Worm (Caenorhabditis elegans) whole organism, young adult: ENCODE data around the gene srw-68.

ENCODE experiments used
- C06A6.2 ChIP-seq: fragments of 200-800 bp; sonication (Bioruptor generic); conservative IDR thresholded peaks from 2 replicates; pipeline ENCODE4 v1.3.6; 2022; ENCODE audit warnings: missing genetic modification characterization, missing compliant biosample characterization
- C17E4.6 ChIP-seq: fragments of 200-800 bp; sonication (Bioruptor generic); IDR thresholded peaks from 2 replicates; pipeline ENCODE4 v1.3.6; 2022; ENCODE audit warnings: missing genetic modification reagents, missing genetic modification characterization, missing compliant biosample characterization
- K12H6.12 ChIP-seq: fragments of 200-800 bp; sonication (Bioruptor generic); optimal IDR thresholded peaks from 2 replicates; lab custom pipeline; 2018; ENCODE audit warnings: mild to moderate bottlenecking, missing genetic modification characterization, missing compliant biosample characterization
- T26A5.8 ChIP-seq: sonication (generic microtip); optimal IDR thresholded peaks from 2 replicates; lab custom pipeline; 2016; ENCODE audit warnings: missing genetic modification characterization, missing compliant biosample characterization
- Y56A3A.18 ChIP-seq: fragments of 200-800 bp; sonication (Bioruptor generic); IDR thresholded peaks from 2 replicates; pipeline ENCODE4 v1.3.6; 2022; ENCODE audit warnings: missing genetic modification reagents, missing genetic modification characterization, missing compliant biosample characterization
- ZK185.1 ChIP-seq: sonication (generic microtip); optimal IDR thresholded peaks from 2 replicates; lab custom pipeline; 2016; ENCODE audit warnings: mild to moderate bottlenecking, missing genetic modification characterization, missing compliant biosample characterization; ENCODE audit not compliant: poor library complexity, severe bottlenecking
- atf-7 ChIP-seq: sonication (generic microtip); optimal IDR thresholded peaks from 2 replicates; lab custom pipeline; 2017; ENCODE audit warnings: mild to moderate bottlenecking, missing genetic modification characterization, missing compliant biosample characterization
- athp-1 ChIP-seq: sonication (generic microtip); optimal IDR thresholded peaks from 2 replicates; lab custom pipeline; 2017; ENCODE audit warnings: mild to moderate bottlenecking, missing genetic modification characterization, missing compliant biosample characterization
- ceh-27 ChIP-seq: fragments of 200-800 bp; sonication (Bioruptor generic); optimal IDR thresholded peaks from 2 replicates; lab custom pipeline; 2018; ENCODE audit warnings: mild to moderate bottlenecking, missing genetic modification characterization, moderate library complexity, missing compliant biosample characterization
- die-1 ChIP-seq: sonication (generic microtip); optimal IDR thresholded peaks from 2 replicates; lab custom pipeline; 2016; ENCODE audit warnings: missing genotype, mild to moderate bottlenecking, missing genetic modification characterization, missing compliant biosample characterization
- dpl-1 ChIP-seq: fragments of 150-350 bp; optimal IDR thresholded peaks from 2 replicates; lab custom pipeline; 2014; ENCODE audit warnings: missing biosample characterization, missing genetic modification reagents, missing genetic modification characterization
- hlh-12 ChIP-seq: sonication (generic microtip); optimal IDR thresholded peaks from 2 replicates; lab custom pipeline; 2016; ENCODE audit warnings: missing genetic modification characterization, missing compliant biosample characterization
- hlh-26 ChIP-seq: fragments of 200-800 bp; sonication (Bioruptor generic); conservative IDR thresholded peaks from 2 replicates; pipeline ENCODE4 v1.3.6; 2022; ENCODE audit warnings: missing genetic modification reagents, missing genetic modification characterization, missing compliant biosample characterization
- let-526 ChIP-seq: fragments of 200-800 bp; sonication (Bioruptor generic); IDR thresholded peaks from 2 replicates; pipeline ENCODE4 v1.3.6; 2022; ENCODE audit warnings: missing genetic modification reagents, missing genetic modification characterization, missing compliant biosample characterization
- lin-40 ChIP-seq: sonication (generic microtip); optimal IDR thresholded peaks from 2 replicates; lab custom pipeline; 2016; ENCODE audit warnings: missing genetic modification characterization, mild to moderate bottlenecking, missing compliant biosample characterization, missing genotype, missing genetic modification reagents
- lin-54 ChIP-seq: fragments of 200-800 bp; sonication (Bioruptor generic); optimal IDR thresholded peaks from 2 replicates; lab custom pipeline; 2018; ENCODE audit warnings: mild to moderate bottlenecking, missing genetic modification characterization, missing compliant biosample characterization
- lsy-27 ChIP-seq: sonication (generic microtip); optimal IDR thresholded peaks from 2 replicates; lab custom pipeline; 2017; ENCODE audit warnings: missing genetic modification characterization, mild to moderate bottlenecking, missing compliant biosample characterization, antibody characterized with exemption, missing genotype, borderline replicate concordance; ENCODE audit not compliant: insufficient read depth
- madf-8 ChIP-seq: fragments of 200-800 bp; sonication (Bioruptor generic); conservative IDR thresholded peaks from 2 replicates; pipeline ENCODE4 v1.3.6; 2022; ENCODE audit warnings: missing genetic modification reagents, missing genetic modification characterization, missing compliant biosample characterization
- mes-4 ChIP-seq: sonication (generic microtip); optimal IDR thresholded peaks from 2 replicates; lab custom pipeline; 2016; ENCODE audit warnings: missing genotype, missing genetic modification characterization, missing compliant biosample characterization
- nfya-1 ChIP-seq: sonication (generic microtip); optimal IDR thresholded peaks from 2 replicates; lab custom pipeline; 2017; ENCODE audit warnings: antibody characterized with exemption, missing compliant biosample characterization, missing genetic modification characterization, borderline replicate concordance; ENCODE audit not compliant: insufficient read depth
- nfya-2 ChIP-seq: fragments of 200-800 bp; sonication (Bioruptor generic); IDR thresholded peaks from 2 replicates; pipeline ENCODE4 v1.3.6; 2022; ENCODE audit warnings: missing genetic modification reagents, missing genetic modification characterization, missing compliant biosample characterization
- pbrm-1 ChIP-seq: fragments of 200-800 bp; sonication (Bioruptor generic); IDR thresholded peaks from 2 replicates; pipeline ENCODE4 v1.3.6; 2022; ENCODE audit warnings: missing genetic modification reagents, missing genetic modification characterization, missing compliant biosample characterization
- repo-1 ChIP-seq: sonication (generic microtip); optimal IDR thresholded peaks from 2 replicates; lab custom pipeline; 2017; ENCODE audit warnings: mild to moderate bottlenecking, missing genetic modification characterization, missing compliant biosample characterization
- snpc-1.3 ChIP-seq: sonication (generic microtip); optimal IDR thresholded peaks from 2 replicates; lab custom pipeline; 2017; ENCODE audit warnings: missing genetic modification characterization, mild to moderate bottlenecking, missing compliant biosample characterization, antibody characterized with exemption, moderate library complexity, missing genotype, missing genetic modification reagents; ENCODE audit not compliant: insufficient read depth
- snpc-3.4 ChIP-seq: sonication (generic microtip); optimal IDR thresholded peaks from 2 replicates; lab custom pipeline; 2017; ENCODE audit warnings: missing genetic modification characterization, mild to moderate bottlenecking, missing compliant biosample characterization, antibody characterized with exemption, moderate library complexity, missing genotype, missing genetic modification reagents
- tbp1 ChIP-seq: fragments of 200-800 bp; sonication (Bioruptor generic); optimal IDR thresholded peaks from 2 replicates; lab custom pipeline; 2018; ENCODE audit warnings: mild to moderate bottlenecking, missing genetic modification characterization, missing compliant biosample characterization
- tbx-9 ChIP-seq: sonication (generic microtip); optimal IDR thresholded peaks from 2 replicates; lab custom pipeline; 2016; ENCODE audit warnings: borderline replicate concordance, missing genetic modification characterization, inconsistent platforms, missing compliant biosample characterization
- unc-130 ChIP-seq: sonication (generic microtip); optimal IDR thresholded peaks from 2 replicates; lab custom pipeline; 2016; ENCODE audit warnings: missing genetic modification reagents, missing genetic modification characterization, missing compliant biosample characterization
- ztf-3 ChIP-seq: fragments of 200-800 bp; sonication (Bioruptor generic); optimal IDR thresholded peaks from 2 replicates; lab custom pipeline; 2018; ENCODE audit warnings: mild to moderate bottlenecking, missing genetic modification characterization, missing compliant biosample characterization

Gene srw-68

ce11 chrV:7386052-7386573, 40.4 kb downstream of the srw-68 start, which contains the start of gene srp-6:
Gene srp-6, minus strand, starts transcription at chrV:7386102.
- TF ChIP-seq ztf-3 (GFP tag; lab: Kevin White, UChicago): no peak
- TF ChIP-seq, all 124 proteins: peak for 0

- TF ChIP-seq C17E4.6 (no peak), nfya-2 (GFP tag; lab: Robert Waterston, UW) (no peak), unc-130 (GFP tag; lab: Kevin White, UChicago) (no peak), snpc-1.3 (tag; lab: Kevin White, UChicago) (no peak), T26A5.8 (tag; lab: Kevin White, UChicago) (no peak), tbx-9 (no peak), tbp1 (GFP tag; lab: Kevin White, UChicago) (no peak), pbrm-1 (GFP tag; lab: Robert Waterston, UW) (no peak), C06A6.2 (no peak), nfya-1 (tag; lab: Kevin White, UChicago) (no peak), ceh-27 (GFP tag; lab: Kevin White, UChicago) (no peak), hlh-26 (no peak), athp-1 (tag; lab: Kevin White, UChicago) (no peak), Y56A3A.18 (GFP tag; lab: Robert Waterston, UW) (no peak), K12H6.12 (tag; lab: Kevin White, UChicago) (no peak), ZK185.1 (tag; lab: Kevin White, UChicago) (no peak), repo-1 (tag; lab: Kevin White, UChicago) (no peak), lin-40 (tag; lab: Kevin White, UChicago) (no peak), mes-4 (tag; lab: Kevin White, UChicago) (no peak), lsy-27 (tag; lab: Kevin White, UChicago) (no peak)
These were observed 45.5 kb downstream of the srw-68 start, which contains the start of gene C03G6.17 for ce11 chrV:7381008-7381407. Gene C03G6.17, minus strand, starts transcription at chrV:7381108.

ce11 chrV:7379384-7379783, 47.1 kb downstream of the srw-68 start, which contains the start of gene srsx-24:
Gene srsx-24, minus strand, starts transcription at chrV:7379484.
- TF ChIP-seq let-526 (no peak), die-1 (tag; lab: Kevin White, UChicago) (no peak), snpc-3.4 (no peak), madf-8 (GFP tag; lab: Robert Waterston, UW) (no peak), dpl-1 (no peak), hlh-12 (tag; lab: Kevin White, UChicago) (no peak), ztf-3 (GFP tag; lab: Kevin White, UChicago) (no peak), lin-54 (GFP tag; lab: Kevin White, UChicago) (no peak), athp-1 (tag; lab: Kevin White, UChicago) (no peak), mes-4 (tag; lab: Kevin White, UChicago) (no peak), atf-7 (tag; lab: Kevin White, UChicago) (no peak), pbrm-1 (GFP tag; lab: Robert Waterston, UW) (no peak)
- TF ChIP-seq, all 124 proteins: peak for 0
